Fruit fly (Drosophila melanogaster): Measurements from ENCODE around the gene CG33985.

Gene CG33985

DNA sequence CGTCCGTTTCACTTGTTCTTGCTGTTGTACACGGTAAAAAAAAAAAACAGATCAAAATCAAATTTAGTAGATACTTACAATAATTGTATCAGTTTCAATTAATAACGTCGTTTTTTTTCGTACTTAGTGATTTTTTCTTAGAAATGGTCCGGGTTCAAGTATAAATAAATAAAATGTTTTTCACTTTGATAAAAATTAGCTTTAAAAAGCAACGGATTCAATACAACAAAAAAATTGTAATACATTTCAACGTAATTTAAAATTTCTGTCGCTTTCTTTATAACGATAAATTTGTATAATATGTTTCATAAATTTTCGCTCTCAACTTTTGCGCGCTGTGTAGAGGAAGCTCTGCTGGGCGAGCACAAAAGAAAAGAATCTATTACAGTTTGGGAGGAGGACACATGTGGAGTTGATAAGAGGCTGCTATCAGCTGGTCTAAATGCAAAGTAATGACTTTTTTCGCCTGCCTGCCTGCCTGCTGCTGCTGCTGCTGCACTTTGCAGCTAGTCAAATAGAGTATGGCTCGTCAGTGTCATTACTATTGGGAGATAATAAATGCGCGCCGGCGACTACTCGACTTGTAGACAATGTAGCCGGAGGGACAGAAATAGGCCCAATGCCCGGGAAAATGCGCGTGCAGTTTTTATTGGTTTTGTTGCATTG is 11.4 kb upstream of the CG33985 start (continued):
- peak; percentile 31 for TF ChIP-seq Deaf1 (tag; optimal IDR thresholded peaks at IDR 0.05)
- peak; percentile 9 for TF ChIP-seq CG9817 (tag; optimal IDR thresholded peaks at IDR 0.05)
- peak; percentile 57 for TF ChIP-seq cato (GFP tag; optimal IDR thresholded peaks at IDR 0.05; ENCODE audit: borderline replicate concordance)
- TF ChIP-seq tll (GFP tag; optimal IDR thresholded peaks at IDR 0.05) = peak in 1 of 2 experiments; percentile 77
- TF ChIP-seq CG8290 (GFP tag; optimal IDR thresholded peaks at IDR 0.05) = no peak
- no peak for TF ChIP-seq CG8290 (tag; optimal IDR thresholded peaks at IDR 0.05)
- TF ChIP-seq CG7357 (GFP tag; IDR thresholded peaks at IDR 0.05) = peak; percentile 47; the same call in 1 of the 3 replicates
- peak; percentile 73 for TF ChIP-seq Hmr (GFP tag; optimal IDR thresholded peaks at IDR 0.05)
- no peak for TF ChIP-seq prd (optimal IDR thresholded peaks at IDR 0.05)
- peak; percentile 73; the same call in 2 of the 3 replicates for TF ChIP-seq prd (GFP tag; IDR thresholded peaks at IDR 0.05)
- TF ChIP-seq sens (GFP tag) = peak; percentile 96
- TF ChIP-seq sug (tag; optimal IDR thresholded peaks at IDR 0.05) = no peak
- no peak for TF ChIP-seq slou (GFP tag; optimal IDR thresholded peaks at IDR 0.05)
- TF ChIP-seq CG15479 (GFP tag; optimal IDR thresholded peaks at IDR 0.05) = peak; percentile 96
- no peak for TF ChIP-seq hb (GFP tag; IDR thresholded peaks at IDR 0.05; ENCODE audit: partially characterized antibody)
- TF ChIP-seq CG1647 (GFP tag; optimal IDR thresholded peaks at IDR 0.05) = peak; percentile 19
- TF ChIP-seq gcm (GFP tag; optimal IDR thresholded peaks at IDR 0.05) = peak; percentile 51
- TF ChIP-seq CG2712 (tag; optimal IDR thresholded peaks at IDR 0.05) = peak; percentile 80
- TF ChIP-seq klu (GFP tag; IDR thresholded peaks at IDR 0.05) = peak; percentile 44; the same call in 1 of the 2 replicates
- peak; percentile 23; the same call in 1 of the 2 replicates for TF ChIP-seq HLH3B (GFP tag; IDR thresholded peaks at IDR 0.05)
- TF ChIP-seq trem (tag; optimal IDR thresholded peaks at IDR 0.05) = peak; percentile 62
- no peak for TF ChIP-seq en (GFP tag; optimal IDR thresholded peaks at IDR 0.05)
- no peak for TF ChIP-seq pzg (GFP tag; optimal IDR thresholded peaks at IDR 0.05)
- TF ChIP-seq Gug (GFP tag; IDR thresholded peaks at IDR 0.05) = 0 out of 4 replicates have a peak, but pooled peaks have one; percentile 14
- TF ChIP-seq Usf (GFP tag; optimal IDR thresholded peaks at IDR 0.05) = peak; percentile 1
- peak; percentile 45 for TF ChIP-seq CG5245 (GFP tag; optimal IDR thresholded peaks at IDR 0.05)
- TF ChIP-seq tx (GFP tag; optimal IDR thresholded peaks at IDR 0.05) = peak; percentile 22
- no peak for TF ChIP-seq ato (GFP tag; IDR thresholded peaks at IDR 0.05; ENCODE audit: partially characterized antibody)
- TF ChIP-seq chn (GFP tag; optimal IDR thresholded peaks at IDR 0.05) = peak; percentile 19
- TF ChIP-seq CG13296 (GFP tag; optimal IDR thresholded peaks at IDR 0.05) = peak; percentile 62
- peak; percentile 84 for TF ChIP-seq phol (tag; optimal IDR thresholded peaks at IDR 0.05)
- TF ChIP-seq E2f2 (GFP tag; IDR thresholded peaks at IDR 0.05) = no peak
- peak; percentile 55; the same call in 1 of the 3 replicates for TF ChIP-seq CG2199 (GFP tag; IDR thresholded peaks at IDR 0.05)
- no peak for TF ChIP-seq sc (optimal IDR thresholded peaks at IDR 0.05)
- TF ChIP-seq sc (GFP tag; optimal IDR thresholded peaks at IDR 0.05) = peak; percentile 69
- peak; percentile 78 for TF ChIP-seq Oli (tag; optimal IDR thresholded peaks at IDR 0.05)
- TF ChIP-seq CG6813 (GFP tag; optimal IDR thresholded peaks at IDR 0.05) = peak; percentile 24
- TF ChIP-seq fu2 (GFP tag; optimal IDR thresholded peaks at IDR 0.05) = peak; percentile 16
- peak; percentile 1 for TF ChIP-seq CG11398 (GFP tag; optimal IDR thresholded peaks at IDR 0.05)
- peak; percentile 56 for TF ChIP-seq CG18476 (GFP tag; optimal IDR thresholded peaks at IDR 0.05)
- no peak for TF ChIP-seq pho (GFP tag; optimal IDR thresholded peaks at IDR 0.05)
- TF ChIP-seq Dip3 (GFP tag; optimal IDR thresholded peaks at IDR 0.05) = peak; percentile 35
- TF ChIP-seq croc (GFP tag; conservative IDR thresholded peaks at IDR 0.05) = peak; percentile 21; the same call in 1 of the 3 replicates
- peak; percentile 50 for TF ChIP-seq ewg (GFP tag; optimal IDR thresholded peaks at IDR 0.05)
- TF ChIP-seq jumu (GFP tag; optimal IDR thresholded peaks at IDR 0.05) = peak; percentile 1
- peak; percentile 7 for TF ChIP-seq CHES-1-like (GFP tag; optimal IDR thresholded peaks at IDR 0.05)
- TF ChIP-seq Hr51 (GFP tag; optimal IDR thresholded peaks at IDR 0.05) = peak; percentile 14 to 86
- TF ChIP-seq CG12155 (GFP tag; optimal IDR thresholded peaks at IDR 0.05) = peak; percentile 54
- peak; percentile 32 for TF ChIP-seq sqz (GFP tag; optimal IDR thresholded peaks at IDR 0.05)
- no peak for TF ChIP-seq CG9932 (GFP tag; IDR thresholded peaks at IDR 0.05)

Measured in whole organism, embryonic.